Fruit fly (Drosophila melanogaster): ENCODE results near the gene CG14434.
A peak's percentile ranks its signal among the peaks of the same experiment; 100 is the strongest.

Gene CG14434

dm6 chrX:6804485-6805295 lies 62.3 kb downstream of the CG14434 start (continued):
- TF ChIP-seq CG18599 (GFP tag; optimal IDR thresholded peaks at IDR 0.05), result peak; percentile 91
- TF ChIP-seq Dip2 (GFP tag; IDR thresholded peaks at IDR 0.05), result no peak
- no peak for TF ChIP-seq Dp (GFP tag; optimal IDR thresholded peaks at IDR 0.05)
- no peak for TF ChIP-seq pfk (GFP tag; optimal IDR thresholded peaks at IDR 0.05)
- no peak for TF ChIP-seq mirr (GFP tag; optimal IDR thresholded peaks at IDR 0.05)
- peak; percentile 47 for TF ChIP-seq wek (GFP tag; optimal IDR thresholded peaks at IDR 0.05)
- TF ChIP-seq Lim3 (GFP tag; IDR thresholded peaks at IDR 0.05), result peak; percentile 62
- TF ChIP-seq vfl (GFP tag; optimal IDR thresholded peaks at IDR 0.05), result peak; percentile 33
- peak; percentile 75 for TF ChIP-seq CG7786 (GFP tag; optimal IDR thresholded peaks at IDR 0.05)
- TF ChIP-seq Asciz (GFP tag; optimal IDR thresholded peaks at IDR 0.05), result peak; percentile 55
- peak; percentile 76 for TF ChIP-seq CG16815 (GFP tag; optimal IDR thresholded peaks at IDR 0.05)
- peak; percentile 39 for TF ChIP-seq Camta (GFP tag; optimal IDR thresholded peaks at IDR 0.05)
- TF ChIP-seq CG3847 (GFP tag; IDR thresholded peaks at IDR 0.05), result peak; percentile 69
- TF ChIP-seq PHDP (tag; optimal IDR thresholded peaks at IDR 0.05), result peak; percentile 69
- no peak for TF ChIP-seq Hey (tag; optimal IDR thresholded peaks at IDR 0.05)
- TF ChIP-seq sisA (GFP tag; IDR thresholded peaks at IDR 0.05), result peak; percentile 89
- TF ChIP-seq Usf (GFP tag; optimal IDR thresholded peaks at IDR 0.05), result peak; percentile 51
- peak in 1 of 2 experiments; percentile 62 for TF ChIP-seq Pdp1 (GFP tag; optimal IDR thresholded peaks at IDR 0.05)
- no peak for TF ChIP-seq CG9797 (GFP tag; optimal IDR thresholded peaks at IDR 0.05)
- TF ChIP-seq CG12104 (GFP tag; optimal IDR thresholded peaks at IDR 0.05), result peak; percentile 8
- no peak for TF ChIP-seq Tbp (GFP tag; optimal IDR thresholded peaks at IDR 0.05)
- TF ChIP-seq D19B (GFP tag; optimal IDR thresholded peaks at IDR 0.05), result peak; percentile 49
- no peak for TF ChIP-seq CG34376 (GFP tag; optimal IDR thresholded peaks at IDR 0.05)
- peak; percentile 61 for TF ChIP-seq CG13296 (GFP tag; optimal IDR thresholded peaks at IDR 0.05)
- TF ChIP-seq wdn (GFP tag; IDR thresholded peaks at IDR 0.05), result peak; percentile 48; the same call in 1 of the 2 replicates
- TF ChIP-seq lmd (GFP tag; IDR thresholded peaks at IDR 0.05), result peak; percentile 81
- TF ChIP-seq ken (GFP tag; IDR thresholded peaks at IDR 0.05), result peak; percentile 93
- TF ChIP-seq cg (GFP tag; optimal IDR thresholded peaks at IDR 0.05), result peak; percentile 34
- no peak for TF ChIP-seq fru (optimal IDR thresholded peaks at IDR 0.05)
- TF ChIP-seq CG17361 (GFP tag; IDR thresholded peaks at IDR 0.05), result no peak; the same call in 1 of the 3 replicates
- TF ChIP-seq CTCF (GFP tag; optimal IDR thresholded peaks at IDR 0.05), result no peak
- no peak for TF ChIP-seq hth (optimal IDR thresholded peaks at IDR 0.05)
- TF ChIP-seq E2f2 (GFP tag; IDR thresholded peaks at IDR 0.05), result peak; percentile 54; the same call in 1 of the 2 replicates
- TF ChIP-seq ash1 (GFP tag; optimal IDR thresholded peaks at IDR 0.05), result peak; percentile 56
- peak; percentile 39 for TF ChIP-seq CG5180 (GFP tag; optimal IDR thresholded peaks at IDR 0.05)
- TF ChIP-seq CG12659 (GFP tag; optimal IDR thresholded peaks at IDR 0.05), result peak; percentile 74
- TF ChIP-seq Doc3 (GFP tag; IDR thresholded peaks at IDR 0.05; ENCODE audit: partially characterized antibody), result no peak
- TF ChIP-seq danr (GFP tag; IDR thresholded peaks at IDR 0.05), result 0 out of 2 replicates have a peak, but pooled peaks have one; percentile 47
- no peak for TF ChIP-seq slou (GFP tag; optimal IDR thresholded peaks at IDR 0.05)
- no peak for TF ChIP-seq Hr78 (GFP tag; optimal IDR thresholded peaks at IDR 0.05)
- TF ChIP-seq Stat92E (GFP tag; optimal IDR thresholded peaks at IDR 0.05), result no peak
- TF ChIP-seq eve (GFP tag; optimal IDR thresholded peaks at IDR 0.05), result no peak
- TF ChIP-seq CG13624 (GFP tag; optimal IDR thresholded peaks at IDR 0.05), result peak; percentile 41
- TF ChIP-seq dmrt99B (tag; optimal IDR thresholded peaks at IDR 0.05), result no peak
- TF ChIP-seq CG17186 (GFP tag; optimal IDR thresholded peaks at IDR 0.05), result peak; percentile 16
- peak; percentile 53 for TF ChIP-seq CG6854 (GFP tag; optimal IDR thresholded peaks at IDR 0.05)
- peak; percentile 13 for TF ChIP-seq dm (GFP tag; optimal IDR thresholded peaks at IDR 0.05)
- peak; percentile 63 for TF ChIP-seq CG9437 (GFP tag; optimal IDR thresholded peaks at IDR 0.05)
- TF ChIP-seq Dll (GFP tag; IDR thresholded peaks at IDR 0.05; ENCODE audit: partially characterized antibody), result no peak
